Worm (Caenorhabditis elegans) whole organism, L2 larva: ENCODE data around the gene C08F8.9.

ENCODE experiments used
- aly-2 ChIP-seq: fragments of 150-350 bp; optimal IDR thresholded peaks from 2 replicates; lab custom pipeline; 2014; ENCODE audit warnings: missing biosample characterization, missing genetic modification characterization
- ama-1 ChIP-seq: fragments of 150-350 bp; optimal IDR thresholded peaks from 2 replicates; lab custom pipeline; 2018; ENCODE audit warnings: inconsistent platforms
- elt-3 ChIP-seq: sonication (generic microtip); optimal IDR thresholded peaks from 2 replicates; lab custom pipeline; 2017; ENCODE audit warnings: missing biosample characterization, missing genetic modification characterization
- fos-1 ChIP-seq: fragments of 150-350 bp; optimal IDR thresholded peaks from 2 replicates; lab custom pipeline; 2014; ENCODE audit warnings: missing biosample characterization, missing genetic modification characterization
- nhr-10 ChIP-seq: sonication (generic microtip); optimal IDR thresholded peaks from 2 replicates; lab custom pipeline; 2017; ENCODE audit warnings: missing biosample characterization, missing genetic modification characterization
- nhr-77 ChIP-seq: fragments of 150-350 bp; optimal IDR thresholded peaks from 2 replicates; lab custom pipeline; 2014; ENCODE audit warnings: missing biosample characterization, missing genetic modification characterization
- zag-1 ChIP-seq: fragments of 150-350 bp; optimal IDR thresholded peaks from 2 replicates; lab custom pipeline; 2014; ENCODE audit warnings: missing biosample characterization, missing genetic modification characterization
- ztf-11 ChIP-seq: sonication (generic microtip); optimal IDR thresholded peaks from 2 replicates; lab custom pipeline; 2017; ENCODE audit warnings: missing biosample characterization, missing genetic modification characterization

ce11 chrIV:11156526-11156925 is 21.9 kb downstream of the C08F8.9 start:
- TF ChIP-seq fos-1, result no peak
- TF ChIP-seq nhr-77 (tag; lab: Kevin White, UChicago), result no peak
- no peak for TF ChIP-seq ama-1
- TF ChIP-seq aly-2 (tag; lab: Kevin White, UChicago), result no peak
- TF ChIP-seq zag-1 (tag; lab: Kevin White, UChicago), result no peak
- no peak for TF ChIP-seq ztf-11
- no peak for TF ChIP-seq nhr-10
- TF ChIP-seq elt-3 (tag; lab: Kevin White, UChicago), result no peak
